Worm (Caenorhabditis elegans): Measurements from ENCODE around the gene C07H6.9.

Gene C07H6.9

DNA sequence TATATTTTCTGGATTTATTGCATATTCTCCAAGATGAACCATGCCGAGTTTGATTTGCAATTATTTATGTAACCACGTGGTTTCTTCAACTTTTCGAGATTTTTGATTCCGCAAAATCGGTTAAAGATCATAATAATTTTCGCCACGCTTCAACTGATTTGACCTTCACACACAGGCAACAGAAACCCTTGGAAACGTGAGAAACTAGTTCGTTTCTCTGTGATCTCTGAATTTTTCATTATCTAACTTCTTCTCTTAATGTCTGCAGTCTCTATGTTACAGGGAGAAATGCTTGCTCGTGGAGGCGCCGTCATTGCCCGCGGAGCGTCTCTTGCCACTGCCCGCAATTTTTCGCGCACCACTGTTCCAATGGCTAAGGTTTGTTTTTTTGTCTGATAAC is 33.9 kb downstream of the C07H6.9 start, which contains the start of gene fum-1 (continued):
- no peak for TF ChIP-seq nhr-67 (tag; optimal IDR thresholded peaks at IDR 0.05)
- TF ChIP-seq ceh-9 (tag; optimal IDR thresholded peaks at IDR 0.05) = no peak
- TF ChIP-seq nhr-11 (tag; optimal IDR thresholded peaks at IDR 0.05) = no peak
- no peak for TF ChIP-seq mml-1 (tag; optimal IDR thresholded peaks at IDR 0.05)
- TF ChIP-seq R02D3.7 (tag; optimal IDR thresholded peaks at IDR 0.05) = no peak
- peak; percentile 79 for TF ChIP-seq ama-1 (optimal IDR thresholded peaks at IDR 0.05)
- TF ChIP-seq nhr-28 (tag; optimal IDR thresholded peaks at IDR 0.05) = no peak
- TF ChIP-seq unc-62 (GFP tag; optimal IDR thresholded peaks at IDR 0.05) = no peak
- TF ChIP-seq snpc-4 (tag; optimal IDR thresholded peaks at IDR 0.05) = no peak
- no peak for TF ChIP-seq fkh-10 (GFP tag; optimal IDR thresholded peaks at IDR 0.05)
- TF ChIP-seq ztf-4 (tag; optimal IDR thresholded peaks at IDR 0.05) = no peak
- peak; percentile 71 for TF ChIP-seq nhr-23 (tag; optimal IDR thresholded peaks at IDR 0.05)
- no peak for TF ChIP-seq nhr-76 (tag; optimal IDR thresholded peaks at IDR 0.05)

DNA sequence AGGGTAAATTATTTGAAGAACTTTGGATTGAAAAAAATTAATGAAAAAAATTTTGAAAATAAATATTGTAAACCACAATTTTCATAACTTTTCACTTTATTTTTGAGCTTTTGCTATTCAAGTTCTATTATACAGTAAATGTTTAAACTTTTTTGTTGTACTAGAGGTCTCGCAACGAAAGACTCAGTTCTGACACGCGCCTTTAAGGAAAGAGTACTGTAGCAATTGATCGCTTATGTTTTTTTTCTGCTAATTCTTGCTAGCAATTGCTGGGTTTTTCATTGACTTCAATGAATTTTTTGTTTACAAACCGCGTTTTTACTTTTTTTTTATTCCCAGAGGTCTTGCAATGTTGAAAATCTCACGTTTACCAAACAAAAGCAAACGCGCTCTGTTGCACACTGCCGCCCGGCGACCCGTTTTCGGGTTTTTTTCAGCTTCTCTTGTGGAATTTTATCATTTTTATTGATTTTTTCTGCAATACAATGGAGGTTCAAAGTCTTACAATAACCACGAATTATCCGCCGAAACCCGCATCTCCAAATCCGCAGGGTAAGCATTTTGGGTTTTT is 35.7 kb downstream of the C07H6.9 start, which contains the start of gene H14A12.3:
H14A12.3 (plus strand) TSS at position 360 of the 571 bp plus-strand sequence.
- TF ChIP-seq R02D3.7 (tag; optimal IDR thresholded peaks at IDR 0.05) (no peak), unc-39 (tag; optimal IDR thresholded peaks at IDR 0.05) (no peak), egl-27 (tag; optimal IDR thresholded peaks at IDR 0.05) (no peak), fkh-10 (GFP tag; optimal IDR thresholded peaks at IDR 0.05) (no peak), nhr-11 (tag; optimal IDR thresholded peaks at IDR 0.05) (no peak), lsy-12 (tag; optimal IDR thresholded peaks at IDR 0.05) (no peak), egl-5 (tag; optimal IDR thresholded peaks at IDR 0.05) (no peak), ceh-28 (tag; optimal IDR thresholded peaks at IDR 0.05) (no peak), nhr-237 (tag; optimal IDR thresholded peaks at IDR 0.05) (no peak), eor-1 (tag; optimal IDR thresholded peaks at IDR 0.05) (no peak), elt-2 (tag; optimal IDR thresholded peaks at IDR 0.05) (peak; percentile 12), lin-15B (tag; optimal IDR thresholded peaks at IDR 0.05) (peak; percentile 17), nhr-12 (tag; optimal IDR thresholded peaks at IDR 0.05) (no peak), ceh-82 (tag; optimal IDR thresholded peaks at IDR 0.05) (no peak), hmg-11 (tag; optimal IDR thresholded peaks at IDR 0.05) (no peak), ama-1 (optimal IDR thresholded peaks at IDR 0.05) (peak; percentile 23), pha-4 (tag; optimal IDR thresholded peaks at IDR 0.05) (peak; percentile 83), fkh-2 (tag; optimal IDR thresholded peaks at IDR 0.05) (no peak), nhr-67 (tag; optimal IDR thresholded peaks at IDR 0.05) (no peak), ztf-11 (tag; optimal IDR thresholded peaks at IDR 0.05) (no peak), skn-1 (tag; optimal IDR thresholded peaks at IDR 0.05) (no peak), nhr-77 (tag; optimal IDR thresholded peaks at IDR 0.05) (no peak), nhr-28 (tag; optimal IDR thresholded peaks at IDR 0.05) (no peak), nhr-25 (tag; optimal IDR thresholded peaks at IDR 0.05) (no peak), tbx-2 (tag; optimal IDR thresholded peaks at IDR 0.05) (no peak), ceh-16 (tag; optimal IDR thresholded peaks at IDR 0.05) (no peak), nfya-1 (tag; optimal IDR thresholded peaks at IDR 0.05; ENCODE audit: insufficient read depth) (peak; percentile 40)

DNA sequence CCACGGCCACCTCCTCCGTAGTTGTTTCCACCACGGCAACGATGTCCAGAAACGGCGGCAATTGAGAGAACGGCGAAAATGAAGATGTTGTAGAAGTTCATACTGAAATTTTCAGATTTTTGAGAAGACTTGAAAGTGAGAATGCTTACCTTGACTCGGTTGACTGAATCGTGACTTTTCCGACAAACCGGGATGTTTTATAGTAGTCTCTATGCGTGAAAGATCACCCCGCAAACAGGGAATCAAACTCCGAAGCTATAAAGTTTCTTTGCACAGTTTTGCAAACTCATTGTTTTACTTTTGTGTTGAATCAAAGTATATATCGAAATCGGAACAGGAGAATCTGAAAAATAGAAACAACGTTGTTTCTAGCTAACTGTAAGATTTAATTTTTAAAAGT is 37.0 kb downstream of the C07H6.9 start, which contains the start of gene fipr-20:
fipr-20 (minus strand) TSS at position 101 of the 400 bp plus-strand sequence.
- TF ChIP-seq unc-39 (tag; optimal IDR thresholded peaks at IDR 0.05) (no peak), nhr-43 (tag; optimal IDR thresholded peaks at IDR 0.05; ENCODE audit: poor library complexity, severe bottlenecking) (no peak)

DNA sequence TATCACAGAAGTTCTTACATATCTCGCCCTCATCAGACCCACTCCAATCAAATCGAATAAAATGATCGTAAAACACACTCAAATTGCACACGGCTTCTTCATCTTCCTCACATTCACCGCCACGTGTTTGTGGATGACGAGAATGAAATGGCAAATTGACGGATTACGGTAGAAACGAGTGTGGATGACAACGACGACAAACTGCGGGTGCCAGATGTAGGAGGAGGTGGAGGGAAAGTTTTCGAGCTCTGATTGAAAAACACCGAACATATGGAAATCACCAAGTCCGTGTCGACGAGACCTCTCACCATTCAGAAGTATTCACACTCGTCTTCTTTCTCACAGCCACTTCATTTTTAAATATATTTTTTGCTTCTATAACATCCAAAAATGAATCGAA is 39.3 kb downstream of the C07H6.9 start, which contains the start of gene mls-1:
mls-1 (plus strand) TSS at position 324 of the 400 bp plus-strand sequence.
- TF ChIP-seq ZK546.5 (tag; optimal IDR thresholded peaks at IDR 0.05) (no peak), ceh-82 (tag; optimal IDR thresholded peaks at IDR 0.05) (no peak), elt-1 (tag; optimal IDR thresholded peaks at IDR 0.05) (no peak), R02D3.7 (tag; optimal IDR thresholded peaks at IDR 0.05) (no peak), nhr-28 (tag; optimal IDR thresholded peaks at IDR 0.05) (no peak), tbx-2 (tag; optimal IDR thresholded peaks at IDR 0.05) (no peak), snpc-4 (tag; optimal IDR thresholded peaks at IDR 0.05) (no peak), nhr-67 (tag; optimal IDR thresholded peaks at IDR 0.05) (no peak), fkh-10 (GFP tag; optimal IDR thresholded peaks at IDR 0.05) (no peak), ceh-9 (tag; optimal IDR thresholded peaks at IDR 0.05) (no peak), ceh-16 (tag; optimal IDR thresholded peaks at IDR 0.05) (no peak), eor-1 (tag; optimal IDR thresholded peaks at IDR 0.05) (no peak), mml-1 (tag; optimal IDR thresholded peaks at IDR 0.05) (no peak), pqm-1 (tag; optimal IDR thresholded peaks at IDR 0.05) (no peak), unc-62 (GFP tag; optimal IDR thresholded peaks at IDR 0.05) (no peak), ztf-4 (tag; optimal IDR thresholded peaks at IDR 0.05) (no peak), nhr-23 (tag; optimal IDR thresholded peaks at IDR 0.05) (no peak), egl-5 (tag; optimal IDR thresholded peaks at IDR 0.05) (no peak), nhr-12 (tag; optimal IDR thresholded peaks at IDR 0.05) (no peak)
